Worm (Caenorhabditis elegans) whole organism, L3 larva: Measurements from ENCODE around the gene daf-28.

Source experiments
- R02D3.7 ChIP-seq: fragments of 150-350 bp; optimal IDR thresholded peaks from 2 replicates; lab custom pipeline; 2014; ENCODE audit warnings: missing biosample characterization, missing genetic modification characterization
- ZK546.5 ChIP-seq: sonication (generic microtip); optimal IDR thresholded peaks from 2 replicates; lab custom pipeline; 2017; ENCODE audit warnings: missing biosample characterization, missing genetic modification characterization
- aly-2 ChIP-seq: fragments of 150-350 bp; optimal IDR thresholded peaks from 2 replicates; lab custom pipeline; 2014; ENCODE audit warnings: missing biosample characterization, missing genetic modification characterization
- ama-1 ChIP-seq: fragments of 150-350 bp; optimal IDR thresholded peaks from 2 replicates; lab custom pipeline; 2018
- ceh-16 ChIP-seq: sonication (generic microtip); optimal IDR thresholded peaks from 2 replicates; lab custom pipeline; 2017; ENCODE audit warnings: missing biosample characterization, missing genetic modification characterization
- ceh-82 ChIP-seq: fragments of 150-350 bp; optimal IDR thresholded peaks from 2 replicates; lab custom pipeline; 2014; ENCODE audit warnings: missing biosample characterization, missing genetic modification characterization
- ceh-9 ChIP-seq: sonication (generic microtip); optimal IDR thresholded peaks from 2 replicates; lab custom pipeline; 2018; ENCODE audit warnings: missing biosample characterization, missing genetic modification characterization
- egl-5 ChIP-seq: fragments of 150-350 bp; optimal IDR thresholded peaks from 2 replicates; lab custom pipeline; 2017; ENCODE audit warnings: missing biosample characterization, missing genetic modification reagents, missing genetic modification characterization, inconsistent platforms
- eor-1 ChIP-seq, 2 experiments: fragments of 150-350 bp; optimal IDR thresholded peaks; 2 replicates each; lab custom pipeline; 2014 to 2018; ENCODE audit warnings: missing biosample characterization in 2 of 2, missing genetic modification characterization in 2 of 2
- fkh-10 ChIP-seq: sonication (generic microtip); optimal IDR thresholded peaks from 2 replicates; lab custom pipeline; 2017; ENCODE audit warnings: missing biosample characterization, missing genetic modification reagents, missing genetic modification characterization
- fkh-2 ChIP-seq: fragments of 150-350 bp; optimal IDR thresholded peaks from 2 replicates; lab custom pipeline; 2014; ENCODE audit warnings: missing biosample characterization, missing genetic modification reagents, missing genetic modification characterization
- fos-1 ChIP-seq: fragments of 150-350 bp; optimal IDR thresholded peaks from 2 replicates; lab custom pipeline; 2014; ENCODE audit warnings: missing biosample characterization, missing genetic modification characterization
- hmg-11 ChIP-seq: sonication (generic microtip); optimal IDR thresholded peaks from 2 replicates; lab custom pipeline; 2016; ENCODE audit warnings: missing genetic modification characterization, missing compliant biosample characterization
- lin-15B ChIP-seq: fragments of 150-350 bp; optimal IDR thresholded peaks from 2 replicates; lab custom pipeline; 2014; ENCODE audit warnings: missing biosample characterization, missing genetic modification characterization
- lin-39 ChIP-seq: fragments of 150-350 bp; optimal IDR thresholded peaks from 2 replicates; lab custom pipeline; 2018; ENCODE audit warnings: missing biosample characterization, missing genetic modification reagents, missing genetic modification characterization
- lsy-12 ChIP-seq: sonication (generic microtip); optimal IDR thresholded peaks from 2 replicates; lab custom pipeline; 2016; ENCODE audit warnings: mild to moderate bottlenecking, missing genetic modification characterization, missing compliant biosample characterization
- mdl-1 ChIP-seq: fragments of 150-350 bp; optimal IDR thresholded peaks from 2 replicates; lab custom pipeline; 2014; ENCODE audit warnings: missing biosample characterization, missing genetic modification characterization
- nfya-1 ChIP-seq: sonication (generic microtip); optimal IDR thresholded peaks from 2 replicates; lab custom pipeline; 2017; ENCODE audit warnings: missing genetic modification characterization, mild to moderate bottlenecking, missing compliant biosample characterization, antibody characterized with exemption, moderate library complexity; ENCODE audit not compliant: insufficient read depth
- nhr-11 ChIP-seq: fragments of 150-350 bp; optimal IDR thresholded peaks from 2 replicates; lab custom pipeline; 2014; ENCODE audit warnings: missing biosample characterization, missing genetic modification characterization
- nhr-12 ChIP-seq: fragments of 150-350 bp; optimal IDR thresholded peaks from 2 replicates; lab custom pipeline; 2014; ENCODE audit warnings: missing biosample characterization, missing genetic modification characterization
- nhr-23 ChIP-seq: fragments of 150-350 bp; optimal IDR thresholded peaks from 2 replicates; lab custom pipeline; 2014; ENCODE audit warnings: missing biosample characterization, missing genetic modification reagents, missing genetic modification characterization
- nhr-25 ChIP-seq: sonication (generic microtip); optimal IDR thresholded peaks from 2 replicates; lab custom pipeline; 2017; ENCODE audit warnings: missing biosample characterization, missing genetic modification characterization
- nhr-43 ChIP-seq: sonication (generic microtip); optimal IDR thresholded peaks from 2 replicates; lab custom pipeline; 2016; ENCODE audit warnings: mild to moderate bottlenecking, missing genetic modification characterization, missing compliant biosample characterization; ENCODE audit not compliant: poor library complexity, severe bottlenecking
- nhr-67 ChIP-seq: fragments of 150-350 bp; optimal IDR thresholded peaks from 2 replicates; lab custom pipeline; 2014; ENCODE audit warnings: missing biosample characterization, missing genetic modification characterization
- nhr-76 ChIP-seq: fragments of 150-350 bp; sonication (generic microtip); optimal IDR thresholded peaks from 5 replicates; lab custom pipeline; 2014; ENCODE audit warnings: missing biosample characterization, missing genetic modification characterization
- nhr-77 ChIP-seq: fragments of 150-350 bp; optimal IDR thresholded peaks from 2 replicates; lab custom pipeline; 2014; ENCODE audit warnings: missing biosample characterization, missing genetic modification characterization
- pha-4 ChIP-seq: fragments of 150-350 bp; optimal IDR thresholded peaks from 2 replicates; lab custom pipeline; 2014; ENCODE audit warnings: missing biosample characterization, missing genetic modification reagents, missing genetic modification characterization
- sea-2 ChIP-seq: fragments of 150-350 bp; sonication (generic microtip); optimal IDR thresholded peaks from 4 replicates; lab custom pipeline; 2014; ENCODE audit warnings: missing biosample characterization, missing genetic modification reagents, missing genetic modification characterization
- snpc-4 ChIP-seq: fragments of 150-350 bp; optimal IDR thresholded peaks from 2 replicates; lab custom pipeline; 2014; ENCODE audit warnings: missing biosample characterization, missing genetic modification characterization
- tbx-2 ChIP-seq: sonication (generic microtip); optimal IDR thresholded peaks from 2 replicates; lab custom pipeline; 2016; ENCODE audit warnings: mild to moderate bottlenecking, missing genetic modification characterization, missing compliant biosample characterization
- unc-39 ChIP-seq: sonication (generic microtip); optimal IDR thresholded peaks from 4 replicates; lab custom pipeline; 2017; ENCODE audit warnings: missing biosample characterization, missing genetic modification characterization
- unc-62 ChIP-seq: fragments of 150-350 bp; sonication (generic microtip); optimal IDR thresholded peaks from 4 replicates; lab custom pipeline; 2014; ENCODE audit warnings: missing biosample characterization, missing genetic modification reagents, missing genetic modification characterization
- ztf-11 ChIP-seq: fragments of 150-350 bp; optimal IDR thresholded peaks from 2 replicates; lab custom pipeline; 2014; ENCODE audit warnings: missing biosample characterization, missing genetic modification characterization

The daf-28 gene

ce11 chrV:19814833-19815232 lies at the start of gene daf-28:
Gene daf-28, plus strand, starts transcription at chrV:19815133.
- TF ChIP-seq nhr-11 = no peak
- no peak for TF ChIP-seq ZK546.5 (tag; lab: Kevin White, UChicago)

- TF ChIP-seq nfya-1 (tag; lab: Kevin White, UChicago) = peak; percentile 62
- no peak for TF ChIP-seq snpc-4 (tag; lab: Kevin White, UChicago)
Measured at ce11 chrV:19767719-19768118, 47.2 kb upstream of the daf-28 start.

- TF ChIP-seq nhr-11 = no peak
- TF ChIP-seq R02D3.7 (tag; lab: Kevin White, UChicago) = no peak
- no peak for TF ChIP-seq ceh-16 (tag; lab: Kevin White, UChicago)
- TF ChIP-seq pha-4 (tag; lab: Kevin White, UChicago) = no peak
- no peak for TF ChIP-seq hmg-11 (tag; lab: Kevin White, UChicago)
- no peak for TF ChIP-seq ceh-9 (tag; lab: Kevin White, UChicago)
- TF ChIP-seq nhr-43 = no peak
- TF ChIP-seq lsy-12 = no peak
- TF ChIP-seq lin-15B = no peak
- TF ChIP-seq nhr-23 = no peak
- no peak for TF ChIP-seq fkh-2
- no peak for TF ChIP-seq nhr-76
- TF ChIP-seq fos-1 = no peak
- no peak for TF ChIP-seq tbx-2 (tag; lab: Kevin White, UChicago)
- TF ChIP-seq snpc-4 (tag; lab: Kevin White, UChicago) = no peak
- TF ChIP-seq nhr-12 (tag; lab: Kevin White, UChicago) = no peak
- no peak for TF ChIP-seq ztf-11 (tag; lab: Kevin White, UChicago)
- TF ChIP-seq fkh-10 = no peak
Measured at ce11 chrV:19771660-19772059, 43.3 kb upstream of the daf-28 start, which contains the start of gene M162.15. Gene M162.15, minus strand, starts transcription at chrV:19771760.

- TF ChIP-seq nhr-43 (no peak), nhr-77 (tag; lab: Kevin White, UChicago) (no peak), ama-1 (lab: Kevin White, UChicago) (no peak), sea-2 (GFP tag; lab: Kevin White, UChicago) (no peak)
Measured at ce11 chrV:19777227-19777626, 37.7 kb upstream of the daf-28 start, which contains the start of gene fbxa-118. Gene fbxa-118, minus strand, starts transcription at chrV:19777327.

- TF ChIP-seq sea-2 (GFP tag; lab: Kevin White, UChicago) (no peak), fkh-10 (no peak), nhr-11 (no peak), hmg-11 (tag; lab: Kevin White, UChicago) (no peak), nhr-76 (no peak), nhr-67 (no peak), aly-2 (tag; lab: Kevin White, UChicago) (no peak), ceh-82 (no peak), pha-4 (tag; lab: Kevin White, UChicago) (no peak), mdl-1 (tag; lab: Kevin White, UChicago) (no peak), tbx-2 (tag; lab: Kevin White, UChicago) (no peak)
Measured at ce11 chrV:19778608-19779007, 36.3 kb upstream of the daf-28 start, which contains the start of gene fbxa-194. Gene fbxa-194, minus strand, starts transcription at chrV:19778708.

- TF ChIP-seq fkh-10 = no peak
- TF ChIP-seq unc-62 = no peak
- no peak for TF ChIP-seq egl-5 (tag; lab: Kevin White, UChicago)
- TF ChIP-seq nhr-12 (tag; lab: Kevin White, UChicago) = no peak
- TF ChIP-seq eor-1 (tag; optimal IDR thresholded peaks at IDR 0.05; lab: Kevin White, UChicago) = no peak
- no peak for TF ChIP-seq ZK546.5 (tag; lab: Kevin White, UChicago)
- TF ChIP-seq tbx-2 (tag; lab: Kevin White, UChicago) = no peak
- no peak for TF ChIP-seq ama-1 (lab: Kevin White, UChicago)
- no peak for TF ChIP-seq lin-39 (tag; lab: Kevin White, UChicago)
- TF ChIP-seq mdl-1 (tag; lab: Kevin White, UChicago) = no peak
- TF ChIP-seq nhr-25 = no peak
- no peak for TF ChIP-seq nhr-43
- no peak for TF ChIP-seq nhr-77 (tag; lab: Kevin White, UChicago)
- no peak for TF ChIP-seq lsy-12
- no peak for TF ChIP-seq unc-39 (tag; lab: Kevin White, UChicago)
- TF ChIP-seq, all 47 proteins: peak for 0
Measured at ce11 chrV:19779220-19779619, 35.7 kb upstream of the daf-28 start.
